Fruit fly (Drosophila melanogaster): ENCODE data around the gene CG9706.

CG9706 gene

DNA sequence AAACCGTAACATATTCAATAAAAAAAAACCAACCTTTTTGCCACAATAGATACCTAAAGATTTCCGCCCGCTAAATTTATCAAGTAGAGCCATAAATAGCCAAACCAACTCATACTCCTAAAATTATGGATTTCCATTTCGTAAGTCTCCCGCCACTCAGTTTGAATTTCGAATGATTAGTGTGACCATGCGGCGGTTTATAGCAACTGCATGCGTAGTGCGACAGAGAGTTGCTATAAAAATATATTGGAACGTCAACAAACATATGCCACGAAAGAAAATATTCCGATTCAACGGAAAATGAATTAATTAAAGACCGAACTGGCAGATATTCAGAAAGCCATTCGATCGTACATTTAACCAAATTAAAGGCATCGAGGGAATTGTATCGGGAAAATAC is at the start of gene CG9706:
CG9706 (plus strand) TSS at position 222 of the 400 bp plus-strand sequence.
- TF ChIP-seq noc (tag; optimal IDR thresholded peaks at IDR 0.05): no peak

DNA sequence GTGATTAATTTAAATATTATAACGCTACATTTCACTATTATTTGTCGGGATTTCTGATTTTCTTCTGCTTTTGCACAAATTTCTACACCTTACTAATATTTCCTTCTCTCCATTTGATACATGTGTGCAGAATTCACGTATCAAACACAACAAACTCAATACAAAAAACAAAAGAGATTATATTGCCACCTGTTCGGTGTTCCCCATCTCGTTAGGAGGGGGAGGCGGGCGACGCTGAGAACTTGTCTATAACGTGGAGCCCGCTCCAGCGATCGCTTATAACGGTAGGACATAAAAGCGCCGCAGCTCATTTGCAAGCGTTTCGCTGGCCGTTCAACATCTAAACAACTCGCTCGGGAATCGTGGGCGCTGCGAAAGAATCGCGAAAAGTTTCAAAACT is 49.6 kb upstream of the CG9706 start, which contains the start of gene CG9701:
CG9701 (plus strand) TSS at position 301 of the 400 bp plus-strand sequence.
- no peak for TF ChIP-seq noc (tag; optimal IDR thresholded peaks at IDR 0.05)

DNA sequence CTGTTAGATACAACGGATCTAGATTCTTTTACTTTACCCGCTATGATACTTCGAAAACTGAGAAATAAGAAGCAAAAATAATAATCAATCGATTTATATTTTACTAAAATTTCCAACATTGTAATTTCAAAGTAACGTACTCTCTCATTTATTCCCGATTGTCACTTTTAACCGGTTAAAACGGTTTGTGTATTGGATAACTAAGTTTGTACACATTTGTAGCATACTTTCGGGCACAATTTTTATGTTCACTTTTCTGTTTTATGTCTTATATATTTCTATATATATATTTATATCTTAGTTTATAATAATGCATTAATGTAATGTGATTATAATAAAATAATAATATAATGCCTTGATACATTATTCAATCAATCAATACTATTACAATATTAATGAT is 41.1 kb upstream of the CG9706 start:
- no peak for TF ChIP-seq noc (tag; optimal IDR thresholded peaks at IDR 0.05)

DNA sequence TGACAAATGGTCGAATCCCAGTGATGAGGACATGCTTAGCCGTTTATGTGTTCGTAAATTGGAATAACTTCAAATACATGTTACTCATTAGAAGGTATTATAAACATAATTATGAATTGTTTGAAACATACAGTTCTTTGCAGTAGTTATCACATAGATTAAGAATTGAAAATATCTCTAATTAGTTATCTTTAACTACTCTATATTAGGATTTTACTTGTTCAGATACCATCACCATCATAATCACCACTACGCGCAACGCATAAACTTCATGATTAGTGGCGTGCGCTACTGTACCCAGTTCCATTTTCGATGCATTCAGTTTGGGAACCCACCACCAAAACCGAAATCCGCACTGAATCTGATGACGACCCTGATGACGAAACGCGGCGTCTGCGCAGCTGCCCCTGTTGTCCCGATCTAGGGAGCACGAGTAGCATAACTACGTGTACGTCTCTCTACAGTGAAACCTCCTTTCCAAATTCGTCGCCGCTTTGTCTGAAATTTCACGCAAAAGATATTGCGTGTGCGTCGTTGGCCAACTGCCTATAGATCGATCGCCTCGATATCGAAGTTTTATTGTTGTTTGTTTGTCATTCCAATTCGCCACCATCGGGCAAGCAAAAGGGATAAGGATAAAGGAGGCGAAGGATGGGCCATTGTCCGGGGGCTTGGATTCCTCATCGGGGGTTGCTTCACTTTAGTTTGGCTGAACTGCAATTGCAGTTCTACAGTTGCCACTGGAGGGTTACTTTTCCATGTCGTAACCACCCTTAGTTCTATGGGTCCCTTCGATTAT is 38.7 kb upstream of the CG9706 start:
- TF ChIP-seq noc (tag; optimal IDR thresholded peaks at IDR 0.05): no peak

DNA sequence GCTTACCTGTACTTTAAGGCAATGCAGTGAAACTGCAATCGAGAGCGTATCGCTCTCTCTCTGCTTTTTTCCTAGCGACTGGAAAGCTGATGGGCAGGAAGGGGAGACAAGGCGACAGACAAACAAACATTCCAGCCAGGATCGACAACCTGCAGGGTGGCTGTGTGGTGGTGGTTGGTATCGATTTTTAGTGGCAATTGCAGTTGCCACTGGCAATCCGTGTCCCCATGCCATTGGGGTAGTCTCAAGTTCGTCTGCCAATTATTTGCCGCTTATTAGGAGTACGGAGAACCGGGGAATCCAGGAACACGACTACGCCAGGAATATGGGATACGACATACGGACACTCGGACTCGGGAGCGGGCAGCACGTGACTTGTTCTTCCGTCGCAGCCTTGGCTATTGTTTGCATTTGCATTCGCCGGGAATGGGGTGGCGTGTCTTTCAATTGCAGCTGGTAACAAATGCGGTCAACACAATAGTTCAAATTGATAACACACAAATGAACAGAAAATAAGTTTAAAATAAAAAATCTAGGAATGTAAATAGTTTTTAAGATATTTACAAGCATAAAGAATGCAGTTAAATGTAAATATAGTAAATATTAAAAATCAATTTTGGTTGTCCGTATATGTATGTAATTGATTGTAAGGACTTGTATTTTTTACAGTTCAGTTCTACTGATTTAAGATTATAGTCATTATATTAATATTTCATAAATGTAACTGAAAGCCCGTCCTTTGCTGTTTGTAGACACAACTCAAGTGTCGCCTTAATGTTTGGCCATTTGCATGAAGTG is 36.0 kb upstream of the CG9706 start:
- no peak for TF ChIP-seq noc (tag; optimal IDR thresholded peaks at IDR 0.05)

DNA sequence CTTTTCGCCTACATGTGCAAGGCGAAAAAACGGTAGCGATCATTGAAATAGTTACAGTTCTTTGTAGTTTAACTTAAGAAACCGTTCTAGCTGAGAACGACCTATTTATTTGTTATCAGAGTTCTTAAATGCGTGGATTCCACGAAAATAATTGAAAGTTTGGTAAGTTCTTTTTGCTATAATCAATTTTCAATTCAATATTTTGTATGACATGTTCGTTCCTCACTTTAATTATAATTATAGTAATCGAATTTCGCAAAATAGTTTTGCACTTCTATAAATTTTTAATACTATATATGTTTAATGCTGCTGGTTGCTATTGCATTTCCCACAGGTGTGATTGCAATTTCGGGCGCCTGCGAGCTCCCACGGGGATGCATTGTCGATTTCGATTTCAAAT is 34.5 kb upstream of the CG9706 start:
- TF ChIP-seq noc (tag; optimal IDR thresholded peaks at IDR 0.05): no peak

DNA sequence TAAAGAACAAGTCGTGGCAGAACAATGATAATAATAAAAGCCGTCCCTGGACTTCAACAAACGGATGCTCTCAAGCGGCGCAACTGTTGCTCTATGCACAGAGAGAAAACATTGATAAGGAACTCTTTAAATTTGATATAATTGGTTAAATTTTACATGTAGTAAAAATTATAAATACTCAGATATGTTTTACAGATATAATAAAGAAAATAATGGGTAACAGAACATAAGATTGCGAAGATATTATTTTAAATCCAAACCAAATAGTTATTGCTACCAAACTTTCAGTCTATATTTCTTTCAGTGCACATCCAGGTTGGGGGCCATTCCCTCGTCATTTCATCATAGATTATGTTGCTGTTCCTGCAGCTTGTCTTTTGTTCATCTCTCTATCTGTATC is 33.1 kb upstream of the CG9706 start:
- TF ChIP-seq noc (tag; optimal IDR thresholded peaks at IDR 0.05): no peak

DNA sequence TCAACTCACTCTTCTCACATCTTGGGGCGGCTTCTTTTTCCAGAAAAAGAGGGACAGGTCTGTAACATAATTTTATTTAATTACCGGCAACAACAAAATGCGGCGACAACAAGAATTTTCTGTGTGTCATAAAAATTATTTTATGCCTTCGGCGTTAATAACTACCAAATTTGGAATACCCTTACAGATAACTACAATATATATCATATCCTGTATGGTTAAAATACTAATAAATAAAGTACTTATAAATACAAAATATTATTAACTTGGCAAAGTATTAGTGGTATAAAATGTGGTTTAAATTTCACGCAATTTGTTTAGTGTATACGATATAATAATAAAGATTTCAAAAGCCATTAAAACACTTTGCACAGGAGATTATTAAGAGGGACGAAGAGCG is 32.1 kb upstream of the CG9706 start:
- TF ChIP-seq noc (tag; optimal IDR thresholded peaks at IDR 0.05): no peak

DNA sequence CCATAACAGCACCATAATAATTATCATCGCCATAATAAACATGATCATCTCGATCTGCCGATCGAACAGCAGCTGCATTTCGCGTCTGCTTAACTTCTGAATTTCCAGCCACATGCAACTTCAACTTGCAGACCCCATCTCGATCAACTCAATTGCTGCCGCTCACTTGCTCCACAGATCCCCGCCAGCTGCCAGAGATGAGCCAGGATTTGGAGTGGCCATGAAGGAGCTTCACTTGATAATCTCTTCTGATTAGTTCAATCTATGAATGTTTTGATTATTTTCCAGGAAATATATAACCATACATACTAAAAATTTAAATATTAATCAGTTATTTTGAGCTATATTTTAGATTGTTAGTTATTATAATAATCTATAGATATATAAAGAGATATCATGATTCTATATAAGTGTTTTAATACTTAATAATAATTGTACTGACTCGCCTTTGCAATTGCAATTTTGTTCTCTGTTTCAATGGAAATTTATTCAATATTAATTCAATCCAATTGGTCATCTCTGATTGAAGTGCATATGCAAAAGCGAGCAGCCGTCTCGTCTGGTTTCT is 31.2 kb upstream of the CG9706 start:
- no peak for TF ChIP-seq noc (tag; optimal IDR thresholded peaks at IDR 0.05)

DNA sequence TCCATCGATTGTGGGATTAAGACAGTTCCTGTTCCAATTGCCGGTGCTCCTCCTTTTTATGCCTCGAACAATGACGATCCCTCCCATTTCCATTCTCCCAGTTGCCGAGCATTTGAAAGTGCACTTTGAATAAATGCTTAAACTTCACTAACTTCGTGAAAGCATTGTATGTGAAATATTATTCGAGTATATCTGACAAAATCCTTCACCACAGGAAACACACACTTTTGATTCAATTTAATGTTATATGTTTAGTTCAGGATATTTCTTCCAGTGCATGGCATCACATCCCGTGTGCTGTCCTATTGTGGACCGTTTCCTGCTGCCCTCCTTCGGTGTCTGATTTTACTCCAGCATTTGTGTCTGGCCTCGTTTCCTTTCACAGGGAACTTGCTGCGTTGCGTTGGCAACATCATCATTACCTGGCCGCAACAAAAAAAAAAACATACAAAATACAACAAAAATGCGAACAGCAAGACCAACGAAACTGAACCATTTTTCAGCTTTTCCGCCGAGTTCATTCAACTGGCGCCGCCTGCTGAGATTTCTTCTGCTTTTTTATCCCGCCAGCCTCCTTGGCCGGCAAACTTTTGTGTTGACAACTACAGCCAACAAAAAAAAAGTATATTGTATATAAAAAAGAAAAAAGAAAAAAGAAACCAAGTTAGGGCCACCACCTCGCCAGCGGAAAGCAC is 30.3 kb upstream of the CG9706 start:
- TF ChIP-seq noc (tag; optimal IDR thresholded peaks at IDR 0.05): no peak

DNA sequence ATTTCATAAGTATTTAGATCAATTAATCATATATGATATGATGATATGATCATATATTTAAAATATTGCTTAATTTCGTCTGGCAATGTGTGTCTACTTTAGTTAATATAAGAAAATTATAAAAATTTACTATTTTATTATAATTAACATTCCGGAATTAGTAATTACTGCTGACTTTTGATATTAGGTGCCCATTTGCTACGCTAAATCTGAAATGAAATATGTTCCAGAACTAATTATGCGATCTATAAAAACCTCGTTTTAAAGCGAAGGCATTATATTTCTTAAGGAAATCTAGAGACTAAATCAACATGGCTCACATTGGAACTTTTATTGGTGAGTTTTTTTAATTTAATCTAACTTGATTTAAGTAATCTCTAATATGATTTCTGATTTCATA is 27.6 kb upstream of the CG9706 start, which contains the start of gene CG42852:
CG42852 (plus strand) TSS at position 301 of the 400 bp plus-strand sequence.
- TF ChIP-seq noc (tag; optimal IDR thresholded peaks at IDR 0.05): no peak

DNA sequence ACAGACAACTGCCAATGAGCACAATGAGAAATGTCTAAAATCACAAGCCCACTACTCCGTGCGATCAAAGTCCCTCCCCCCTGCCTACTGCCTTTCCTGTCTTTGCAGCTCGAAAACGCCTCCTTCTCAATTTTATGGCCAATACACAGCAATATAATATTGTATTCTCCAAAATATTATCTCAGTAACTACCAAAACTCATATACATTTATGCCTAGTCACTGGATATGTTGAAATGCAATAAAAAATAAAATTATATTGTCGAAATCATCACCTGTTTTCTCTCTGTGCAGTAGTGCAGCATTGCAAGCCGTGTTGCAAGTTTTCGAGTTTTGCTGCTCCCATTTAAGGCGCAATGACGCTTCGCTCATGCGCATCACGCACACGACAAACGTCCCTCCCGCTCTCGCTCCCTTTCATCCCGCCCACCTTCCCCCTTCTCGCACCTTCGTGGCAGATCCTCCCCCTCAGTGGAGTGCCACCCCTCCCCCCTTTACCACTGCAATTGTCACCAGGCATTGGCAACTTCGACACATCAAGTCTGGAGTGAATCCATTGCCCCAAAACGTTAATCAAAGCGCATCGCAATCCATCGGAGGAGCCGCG is 24.2 kb upstream of the CG9706 start:
- TF ChIP-seq noc (tag; optimal IDR thresholded peaks at IDR 0.05): no peak

DNA sequence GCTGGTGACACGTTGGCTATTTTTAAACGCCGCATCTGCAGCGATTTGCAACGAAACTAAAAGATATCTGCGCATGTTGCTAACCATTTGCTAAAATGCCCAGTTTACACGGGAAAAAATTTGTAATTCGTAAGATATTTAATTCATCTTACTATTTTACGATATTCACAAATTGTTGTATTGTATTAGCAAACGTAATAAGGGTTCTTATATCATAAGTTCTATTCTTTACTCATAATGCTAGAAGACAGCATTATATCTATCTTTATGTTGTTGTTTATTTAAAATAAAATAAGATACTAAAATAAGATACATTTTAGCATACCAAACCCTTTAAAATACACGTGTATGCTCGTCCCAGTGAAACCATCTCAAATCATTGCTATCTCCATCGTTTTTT is 23.3 kb upstream of the CG9706 start:
- TF ChIP-seq noc (tag; optimal IDR thresholded peaks at IDR 0.05): no peak

DNA sequence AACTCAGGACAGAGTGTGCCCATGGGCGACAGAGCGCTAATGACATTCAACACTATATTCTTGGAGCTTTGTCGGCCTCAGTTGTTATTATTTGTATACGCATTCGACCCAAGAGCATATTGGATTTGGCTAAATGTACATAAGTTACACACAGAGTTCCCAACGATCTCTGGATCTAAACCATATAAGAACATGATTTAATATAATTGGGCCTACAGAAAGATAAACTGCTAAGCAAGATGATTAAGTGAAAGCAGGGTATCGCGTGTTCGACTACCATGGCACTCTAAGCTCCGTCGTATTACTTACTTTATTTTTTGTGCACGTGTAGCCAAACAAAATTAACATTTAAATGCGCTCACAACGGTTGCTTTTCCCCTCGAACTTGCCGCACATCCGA is 22.5 kb upstream of the CG9706 start:
- TF ChIP-seq noc (tag; optimal IDR thresholded peaks at IDR 0.05): no peak

DNA sequence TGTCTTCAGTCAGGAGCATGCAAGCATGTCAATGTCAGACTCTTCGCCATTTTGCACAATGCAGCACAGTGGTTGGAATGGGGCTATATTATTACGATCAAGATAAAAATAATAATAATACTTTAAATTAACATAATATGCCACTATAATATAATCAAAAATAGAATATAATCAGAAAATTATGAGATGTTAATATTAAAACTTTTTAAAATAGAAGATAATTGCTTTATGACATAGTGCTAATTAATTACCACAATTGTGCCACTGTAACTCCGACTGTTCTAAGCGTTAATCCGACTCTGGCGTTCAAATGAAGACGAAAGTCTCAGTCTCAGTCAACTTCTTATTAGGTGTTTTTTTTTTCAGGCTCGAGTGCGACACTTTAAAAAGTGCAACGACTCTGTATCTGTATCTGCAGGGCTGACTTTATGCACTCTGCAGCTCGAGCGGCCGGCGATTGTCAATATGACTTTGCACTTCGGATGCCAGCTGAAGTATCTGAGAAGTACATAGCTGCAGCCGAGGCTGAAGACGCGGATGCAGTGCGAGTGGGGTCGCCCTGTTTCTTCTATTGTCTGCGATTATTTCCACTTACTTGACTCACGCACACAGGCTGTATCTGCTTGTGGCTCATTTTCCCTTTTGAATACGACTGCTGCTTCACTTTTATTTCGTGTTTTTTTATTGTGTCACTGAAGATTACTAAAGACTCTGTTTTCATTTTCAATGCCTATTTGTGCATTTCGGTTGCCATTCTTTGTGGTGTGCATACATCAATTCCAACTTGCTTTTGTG is 20.4 kb upstream of the CG9706 start:
- no peak for TF ChIP-seq noc (tag; optimal IDR thresholded peaks at IDR 0.05)
